Worm (Caenorhabditis elegans) whole organism, L4 larva: ENCODE data around the gene C38C5.1.

ENCODE experiments used
- F26F4.8 ChIP-seq: fragments of 200-800 bp; sonication (Bioruptor generic); conservative IDR thresholded peaks from 2 replicates; pipeline ENCODE4 v1.3.6; 2022; ENCODE audit warnings: missing genetic modification characterization, missing compliant biosample characterization
- F44E2.7 ChIP-seq: fragments of 200-800 bp; sonication (Bioruptor generic); IDR thresholded peaks from 2 replicates; pipeline ENCODE4 v2.1.2; 2022; ENCODE audit warnings: missing genetic modification characterization, missing compliant biosample characterization
- Y48G9A.11 ChIP-seq: fragments of 200-800 bp; sonication (Bioruptor generic); IDR thresholded peaks from 2 replicates; pipeline ENCODE4 v1.3.6; 2022; ENCODE audit warnings: missing genetic modification reagents, missing genetic modification characterization, missing compliant biosample characterization
- Y5F2A.4 ChIP-seq: fragments of 200-800 bp; sonication (Bioruptor generic); optimal IDR thresholded peaks from 2 replicates; lab custom pipeline; 2018; ENCODE audit warnings: mild to moderate bottlenecking, missing genetic modification characterization, missing compliant biosample characterization
- aha-1 ChIP-seq: fragments of 150-350 bp; peaks from one replicate; lab custom pipeline; 2014; ENCODE audit warnings: missing biosample characterization, missing genetic modification characterization
- ceh-20 ChIP-seq: fragments of 200-800 bp; sonication (Bioruptor generic); IDR thresholded peaks from 2 replicates; pipeline ENCODE4 v1.3.6; 2022; ENCODE audit warnings: missing genetic modification reagents, missing genetic modification characterization, missing compliant biosample characterization
- ceh-32 ChIP-seq: sonication (generic microtip); optimal IDR thresholded peaks from 2 replicates; lab custom pipeline; 2016; ENCODE audit warnings: mild to moderate bottlenecking, missing genetic modification characterization, missing compliant biosample characterization; ENCODE audit not compliant: poor library complexity
- ces-1 ChIP-seq: fragments of 150-350 bp; sonication (generic microtip); optimal IDR thresholded peaks from 4 replicates; lab custom pipeline; 2014; ENCODE audit warnings: missing biosample characterization, missing genetic modification reagents, missing genetic modification characterization
- ctbp-1 ChIP-seq: fragments of 200-800 bp; sonication (Bioruptor generic); IDR thresholded peaks from 2 replicates; pipeline ENCODE4 v1.3.6; 2022; ENCODE audit warnings: missing genetic modification reagents, missing genetic modification characterization, missing compliant biosample characterization
- daf-12 ChIP-seq: fragments of 150-350 bp; optimal IDR thresholded peaks from 2 replicates; lab custom pipeline; 2014; ENCODE audit warnings: missing biosample characterization, missing genetic modification reagents, missing genetic modification characterization
- daf-16 ChIP-seq, 3 experiments: sonication (generic microtip); optimal IDR thresholded peaks; 2 replicates each; lab custom pipeline; 2016 to 2017; ENCODE audit warnings: missing genetic modification characterization in 3 of 3, missing genetic modification reagents in 3 of 3, mild to moderate bottlenecking in 2 of 3, missing compliant biosample characterization in 2 of 3, missing biosample characterization in 1 of 3, moderate library complexity in 1 of 3
- dmd-6 ChIP-seq: fragments of 200-800 bp; sonication (Bioruptor generic); IDR thresholded peaks from 2 replicates; pipeline ENCODE4 v1.3.6; 2022; ENCODE audit warnings: missing genetic modification reagents, missing genetic modification characterization, missing compliant biosample characterization
- gei-8 ChIP-seq: fragments of 200-800 bp; sonication (Bioruptor generic); optimal IDR thresholded peaks from 2 replicates; lab custom pipeline; 2018; ENCODE audit warnings: mild to moderate bottlenecking, missing genetic modification characterization, missing compliant biosample characterization
- hif-1 ChIP-seq, 2 experiments: sonication (generic microtip); optimal IDR thresholded peaks; 2 replicates each; lab custom pipeline; 2016 to 2017; ENCODE audit warnings: missing compliant biosample characterization in 2 of 2, missing genetic modification characterization in 2 of 2, missing genetic modification reagents in 2 of 2, missing genotype in 2 of 2, mild to moderate bottlenecking in 1 of 2
- hlh-11 ChIP-seq: fragments of 200-800 bp; sonication (Bioruptor generic); optimal IDR thresholded peaks from 2 replicates; lab custom pipeline; 2018; ENCODE audit warnings: mild to moderate bottlenecking, missing genetic modification characterization, missing compliant biosample characterization
- hlh-30 ChIP-seq: sonication (generic microtip); optimal IDR thresholded peaks from 2 replicates; lab custom pipeline; 2017; ENCODE audit warnings: antibody characterized with exemption, mild to moderate bottlenecking, missing genetic modification characterization, missing compliant biosample characterization; ENCODE audit not compliant: insufficient read depth
- hmg-1.1 ChIP-seq: fragments of 200-800 bp; sonication (Bioruptor generic); IDR thresholded peaks from 2 replicates; pipeline ENCODE4 v1.3.6; 2022; ENCODE audit warnings: missing genetic modification reagents, missing genetic modification characterization, missing compliant biosample characterization
- lim-7 ChIP-seq: fragments of 200-800 bp; sonication (Bioruptor generic); IDR thresholded peaks from 2 replicates; pipeline ENCODE4 v1.3.6; 2022; ENCODE audit warnings: missing genetic modification characterization, missing compliant biosample characterization
- lin-13 ChIP-seq: fragments of 150-350 bp; optimal IDR thresholded peaks from 2 replicates; lab custom pipeline; 2014; ENCODE audit warnings: missing biosample characterization, missing genetic modification reagents, missing genetic modification characterization
- lin-29 ChIP-seq: fragments of 200-800 bp; sonication (Bioruptor generic); IDR thresholded peaks from 2 replicates; pipeline ENCODE4 v1.3.6; 2022; ENCODE audit warnings: missing genetic modification reagents, missing genetic modification characterization, missing compliant biosample characterization
- madf-5 ChIP-seq, 2 experiments: fragments of 200-800 bp; sonication (Bioruptor generic); IDR thresholded peaks; 2 replicates each; pipeline ENCODE4 v1.3.6; 2022; ENCODE audit warnings: missing compliant biosample characterization in 2 of 2, missing genetic modification characterization in 2 of 2
- mdl-1 ChIP-seq, 2 experiments: fragments of 150-350 bp in 1 of 2; sonication (generic microtip) in 1 of 2; optimal IDR thresholded peaks; 2 replicates each; lab custom pipeline; 2014 to 2017; ENCODE audit warnings: missing biosample characterization in 2 of 2, missing genetic modification characterization in 2 of 2
- mep-1 ChIP-seq: fragments of 150-350 bp; sonication (generic microtip); optimal IDR thresholded peaks from 3 replicates; lab custom pipeline; 2014; ENCODE audit warnings: missing biosample characterization, missing genetic modification characterization
- mxl-2 ChIP-seq: fragments of 200-800 bp; sonication (Bioruptor generic); conservative IDR thresholded peaks from 2 replicates; pipeline ENCODE4 v1.3.6; 2022; ENCODE audit warnings: missing genetic modification reagents, missing genetic modification characterization, missing compliant biosample characterization
- mxl-3 ChIP-seq: fragments of 200-800 bp; sonication (Bioruptor generic); optimal IDR thresholded peaks from 2 replicates; lab custom pipeline; 2018; ENCODE audit warnings: mild to moderate bottlenecking, missing genetic modification characterization, missing compliant biosample characterization
- nhr-10 ChIP-seq: fragments of 150-350 bp; optimal IDR thresholded peaks from 2 replicates; lab custom pipeline; 2014; ENCODE audit warnings: missing biosample characterization, missing genetic modification characterization
- nhr-11 ChIP-seq: fragments of 150-350 bp; optimal IDR thresholded peaks from 2 replicates; lab custom pipeline; 2014; ENCODE audit warnings: missing biosample characterization, missing genetic modification characterization
- nhr-28 ChIP-seq: fragments of 150-350 bp; optimal IDR thresholded peaks from 2 replicates; lab custom pipeline; 2014; ENCODE audit warnings: missing biosample characterization, missing genetic modification characterization
- nhr-48 ChIP-seq: sonication (generic microtip); optimal IDR thresholded peaks from 2 replicates; lab custom pipeline; 2016; ENCODE audit warnings: mild to moderate bottlenecking, missing genetic modification characterization, missing compliant biosample characterization
- nhr-6 ChIP-seq: fragments of 150-350 bp; optimal IDR thresholded peaks from 2 replicates; lab custom pipeline; 2014; ENCODE audit warnings: missing biosample characterization, missing genetic modification characterization
- nhr-77 ChIP-seq: fragments of 150-350 bp; optimal IDR thresholded peaks from 2 replicates; lab custom pipeline; 2014; ENCODE audit warnings: missing biosample characterization, missing genetic modification characterization
- php-3 ChIP-seq: fragments of 200-800 bp; sonication (Bioruptor generic); IDR thresholded peaks from 2 replicates; pipeline ENCODE4 v1.3.6; 2022; ENCODE audit warnings: missing genetic modification reagents, missing genetic modification characterization, missing compliant biosample characterization
- rbr-2 ChIP-seq: sonication (generic microtip); optimal IDR thresholded peaks from 2 replicates; lab custom pipeline; 2016; ENCODE audit warnings: missing genotype, missing genetic modification characterization, missing compliant biosample characterization
- sdz-12 ChIP-seq: fragments of 200-800 bp; sonication (Bioruptor generic); optimal IDR thresholded peaks from 2 replicates; lab custom pipeline; 2018; ENCODE audit warnings: mild to moderate bottlenecking, missing genetic modification characterization, missing compliant biosample characterization
- set-16 ChIP-seq: fragments of 200-800 bp; sonication (Bioruptor generic); IDR thresholded peaks from 2 replicates; pipeline ENCODE4 v1.3.6; 2022; ENCODE audit warnings: missing genetic modification reagents, missing genetic modification characterization, missing compliant biosample characterization
- skn-1 ChIP-seq: fragments of 150-350 bp; optimal IDR thresholded peaks from 2 replicates; lab custom pipeline; 2014; ENCODE audit warnings: missing biosample characterization, missing genetic modification characterization
- ztf-7 ChIP-seq: fragments of 150-350 bp; optimal IDR thresholded peaks from 2 replicates; lab custom pipeline; 2014; ENCODE audit warnings: missing biosample characterization, missing genetic modification characterization

C38C5.1 gene

ce11 chrX:5567454-5567853 is 9.6 kb downstream of the C38C5.1 start, which contains the start of gene mec-2:
Gene mec-2, plus strand, starts transcription at chrX:5567754.
- no peak for TF ChIP-seq lin-29 (GFP tag; lab: Robert Waterston, UW)
- TF ChIP-seq nhr-48 (tag; lab: Kevin White, UChicago) = no peak
- TF ChIP-seq F44E2.7 (GFP tag; lab: Robert Waterston, UW) = no peak
- TF ChIP-seq sdz-12 (GFP tag; lab: Kevin White, UChicago) = no peak
- TF ChIP-seq nhr-10 (tag; lab: Kevin White, UChicago) = no peak
- TF ChIP-seq madf-5 (GFP tag; IDR thresholded peaks at IDR 0.05; lab: Robert Waterston, UW) = no peak
- TF ChIP-seq ztf-7 (tag; lab: Kevin White, UChicago) = no peak
- no peak for TF ChIP-seq nhr-6
- no peak for TF ChIP-seq php-3 (GFP tag; lab: Robert Waterston, UW)
- no peak for TF ChIP-seq lin-13

ce11 chrX:5572638-5573037 is 14.8 kb downstream of the C38C5.1 start:
- TF ChIP-seq daf-12 (no peak), Y5F2A.4 (no peak), hif-1 (tag; optimal IDR thresholded peaks at IDR 0.05; lab: Kevin White, UChicago) (no peak), Y48G9A.11 (GFP tag; lab: Robert Waterston, UW) (0 out of 2 replicates have a peak, but pooled peaks have one; percentile 7), set-16 (peak; percentile 66), nhr-77 (tag; lab: Kevin White, UChicago) (no peak), skn-1 (tag; lab: Kevin White, UChicago) (no peak)

- TF ChIP-seq ces-1 (peak; percentile 2), gei-8 (GFP tag; lab: Kevin White, UChicago) (no peak)
Measured at ce11 chrX:5579714-5580265, 21.9 kb downstream of the C38C5.1 start.

- TF ChIP-seq set-16 = peak; percentile 72
- peak; percentile 67 for TF ChIP-seq hmg-1.1 (GFP tag; lab: Robert Waterston, UW)
- TF ChIP-seq mxl-2 (GFP tag; lab: Robert Waterston, UW) = no peak
- TF ChIP-seq lim-7 = 0 out of 2 replicates have a peak, but pooled peaks have one; percentile 41
- TF ChIP-seq mdl-1 (tag; optimal IDR thresholded peaks at IDR 0.05; lab: Kevin White, UChicago) = peak in 1 of 2 experiments; percentile 8
- peak; percentile 25 for TF ChIP-seq nhr-28 (tag; lab: Kevin White, UChicago)
- peak in 1 of 2 experiments; percentile 51 for TF ChIP-seq hif-1 (tag; optimal IDR thresholded peaks at IDR 0.05; lab: Kevin White, UChicago)
- no peak for TF ChIP-seq lin-29 (GFP tag; lab: Robert Waterston, UW)
- peak; percentile 57 for TF ChIP-seq mep-1 (tag; lab: Kevin White, UChicago)
- TF ChIP-seq F26F4.8 (GFP tag; lab: Robert Waterston, UW) = no peak
- TF ChIP-seq hlh-11 (tag; lab: Kevin White, UChicago) = peak; percentile 44
- TF ChIP-seq hlh-30 (tag; lab: Kevin White, UChicago) = peak; percentile 45
- peak; percentile 21; the same call in 1 of the 2 replicates for TF ChIP-seq ctbp-1 (GFP tag; lab: Robert Waterston, UW)
- peak; percentile 27 for TF ChIP-seq rbr-2
- no peak for TF ChIP-seq ztf-7 (tag; lab: Kevin White, UChicago)
- TF ChIP-seq dmd-6 = peak; percentile 21; the same call in 1 of the 2 replicates
- TF ChIP-seq nhr-11 (tag; lab: Kevin White, UChicago) = peak; percentile 48
- peak; percentile 93 for TF ChIP-seq aha-1 (tag; lab: Kevin White, UChicago)
- peak in 1 of 2 experiments; percentile 14 for TF ChIP-seq daf-16 (GFP tag; optimal IDR thresholded peaks at IDR 0.05; lab: Kevin White, UChicago)
- TF ChIP-seq daf-16 (tag; optimal IDR thresholded peaks at IDR 0.05; lab: Kevin White, UChicago) = no peak
- 0 out of 2 replicates have a peak, but pooled peaks have one; percentile 44 for TF ChIP-seq ceh-20 (GFP tag; lab: Robert Waterston, UW)
- no peak for TF ChIP-seq ceh-32 (tag; lab: Kevin White, UChicago)
- peak; percentile 38 for TF ChIP-seq mxl-3 (GFP tag; lab: Kevin White, UChicago)
Measured at ce11 chrX:5591830-5592229, 34.0 kb downstream of the C38C5.1 start.
